Fruit fly (Drosophila melanogaster) whole organism, embryonic: ENCODE results near the gene CG11951.

Experiments
- Asciz ChIP-seq: fragments of 200-800 bp; sonication (Bioruptor generic); optimal IDR thresholded peaks from 2 replicates; lab custom pipeline; 2017; ENCODE audit warnings: missing biosample characterization, mild to moderate bottlenecking, missing genetic modification characterization, missing genetic modification reagents
- BEAF-32 ChIP-seq: fragments of 200-800 bp; sonication (Bioruptor generic); optimal IDR thresholded peaks from 3 replicates; lab custom pipeline; 2017; ENCODE audit warnings: missing biosample characterization, missing genetic modification characterization, mild to moderate bottlenecking, moderate library complexity, missing genetic modification reagents
- BtbVII ChIP-seq: fragments of 200-800 bp; sonication (Bioruptor generic); optimal IDR thresholded peaks from 3 replicates; lab custom pipeline; 2017; ENCODE audit warnings: missing biosample characterization, mild to moderate bottlenecking, missing genetic modification characterization
- CG10565 ChIP-seq: fragments of 200-800 bp; sonication (Bioruptor generic); optimal IDR thresholded peaks from 3 replicates; lab custom pipeline; 2016; ENCODE audit warnings: missing biosample characterization, mild to moderate bottlenecking, missing genetic modification characterization
- CG10979 ChIP-seq: fragments of 200-800 bp; sonication (Bioruptor generic); optimal IDR thresholded peaks from 2 replicates; lab custom pipeline; 2018; ENCODE audit warnings: missing biosample characterization, mild to moderate bottlenecking, missing genetic modification characterization, moderate library complexity
- CG13123 ChIP-seq: fragments of 200-800 bp; sonication (Bioruptor generic); optimal IDR thresholded peaks from 2 replicates; lab custom pipeline; 2016; ENCODE audit warnings: missing biosample characterization, missing genetic modification characterization
- CG14014 ChIP-seq: fragments of 200-800 bp; sonication (Bioruptor generic); IDR thresholded peaks from 2 replicates; pipeline ENCODE4 v1.3.6; 2022; ENCODE audit warnings: missing biosample characterization, missing genetic modification characterization
- CG14860 ChIP-seq: fragments of 200-800 bp; sonication (Bioruptor generic); IDR thresholded peaks from 3 replicates; pipeline ENCODE4 v1.3.6; 2022; ENCODE audit warnings: missing biosample characterization, missing genetic modification characterization; ENCODE audit not compliant: partially characterized antibody
- CG15696 ChIP-seq: fragments of 200-800 bp; sonication (Bioruptor generic); optimal IDR thresholded peaks from 2 replicates; lab custom pipeline; 2019; ENCODE audit warnings: missing biosample characterization, mild to moderate bottlenecking, missing genetic modification characterization, moderate library complexity
- CG16815 ChIP-seq: fragments of 200-800 bp; sonication (Bioruptor generic); optimal IDR thresholded peaks from 3 replicates; lab custom pipeline; 2017; ENCODE audit warnings: missing biosample characterization, mild to moderate bottlenecking, missing genetic modification characterization
- CG17186 ChIP-seq: fragments of 200-800 bp; sonication (Bioruptor generic); optimal IDR thresholded peaks from 3 replicates; lab custom pipeline; 2017; ENCODE audit warnings: missing biosample characterization, missing genetic modification reagents, missing genetic modification characterization
- CG18619 ChIP-seq: fragments of 200-800 bp; sonication (Bioruptor generic); optimal IDR thresholded peaks from 3 replicates; lab custom pipeline; 2017; ENCODE audit warnings: missing biosample characterization, mild to moderate bottlenecking, missing genetic modification characterization
- CG2889 ChIP-seq: fragments of 200-800 bp; sonication (Bioruptor generic); IDR thresholded peaks from 3 replicates; pipeline ENCODE4 v1.3.6; 2022; ENCODE audit warnings: missing biosample characterization, missing genetic modification characterization
- CG32532 ChIP-seq: fragments of 200-800 bp; sonication (Bioruptor generic); IDR thresholded peaks from 2 replicates; pipeline ENCODE4 v1.3.6; 2022; ENCODE audit warnings: missing biosample characterization, missing genetic modification characterization
- CG6854 ChIP-seq: fragments of 200-800 bp; sonication (Bioruptor generic); optimal IDR thresholded peaks from 3 replicates; lab custom pipeline; 2017; ENCODE audit warnings: missing biosample characterization, mild to moderate bottlenecking, missing genetic modification characterization
- CG8089 ChIP-seq: fragments of 200-800 bp; sonication (Bioruptor generic); optimal IDR thresholded peaks from 3 replicates; lab custom pipeline; 2016; ENCODE audit warnings: missing biosample characterization, missing genetic modification characterization
- CG8290 ChIP-seq, 3 experiments: fragments of 200-800 bp; sonication (Bioruptor generic); optimal IDR thresholded peaks; 2 replicates each; lab custom pipeline; 2016 to 2019; ENCODE audit warnings: missing biosample characterization in 3 of 3, missing genetic modification characterization in 3 of 3, mild to moderate bottlenecking in 2 of 3, moderate library complexity in 1 of 3
- CoRest ChIP-seq: fragments of 200-800 bp; sonication (Bioruptor generic); optimal IDR thresholded peaks from 3 replicates; lab custom pipeline; 2018; ENCODE audit warnings: missing biosample characterization, mild to moderate bottlenecking, missing genetic modification characterization, moderate library complexity
- CrebB ChIP-seq: fragments of 200-800 bp; sonication (Bioruptor generic); optimal IDR thresholded peaks from 3 replicates; lab custom pipeline; 2018; ENCODE audit warnings: missing biosample characterization, mild to moderate bottlenecking, missing genetic modification characterization
- Dek ChIP-seq: fragments of 200-800 bp; sonication (Bioruptor generic); optimal IDR thresholded peaks from 3 replicates; lab custom pipeline; 2019; ENCODE audit warnings: missing biosample characterization, mild to moderate bottlenecking, missing genetic modification characterization, moderate library complexity
- Dref ChIP-seq: fragments of 200-800 bp; sonication (Bioruptor generic); IDR thresholded peaks from 2 replicates; pipeline ENCODE4 v1.3.6; 2022; ENCODE audit warnings: missing biosample characterization, missing genetic modification characterization
- Eip74EF ChIP-seq, 2 experiments: fragments of 200-800 bp in 1 of 2; fragments of >200 bp in 1 of 2; sonication (Bioruptor generic) in 1 of 2; optimal IDR thresholded peaks; 2 replicates each; lab custom pipeline; 2017 to 2019; ENCODE audit warnings: missing biosample characterization in 2 of 2, missing genetic modification characterization in 2 of 2, mild to moderate bottlenecking in 1 of 2, moderate library complexity in 1 of 2
- GATAe ChIP-seq: fragments of 200-800 bp; sonication (Bioruptor generic); conservative IDR thresholded peaks from 2 replicates; pipeline ENCODE4 v1.3.6; 2022; ENCODE audit warnings: missing biosample characterization, missing genetic modification characterization
- HLHmδ ChIP-seq: fragments of 200-800 bp; sonication (Bioruptor generic); optimal IDR thresholded peaks from 2 replicates; lab custom pipeline; 2018; ENCODE audit warnings: missing biosample characterization, mild to moderate bottlenecking, missing genetic modification characterization, moderate library complexity
- Jarid2 ChIP-seq: fragments of 200-800 bp; sonication (Bioruptor generic); optimal IDR thresholded peaks from 3 replicates; lab custom pipeline; 2017; ENCODE audit warnings: mild to moderate bottlenecking, missing biosample characterization, missing genetic modification reagents, missing genetic modification characterization
- Kr ChIP-seq: fragments of 200-800 bp; sonication (Bioruptor generic); optimal IDR thresholded peaks from 2 replicates; lab custom pipeline; 2017; ENCODE audit warnings: missing biosample characterization, mild to moderate bottlenecking, missing genetic modification characterization
- Lpt ChIP-seq: fragments of >200 bp; optimal IDR thresholded peaks from 2 replicates; lab custom pipeline; 2018; ENCODE audit warnings: missing biosample characterization, missing genetic modification characterization
- Mes4 ChIP-seq: fragments of 200-800 bp; sonication (Bioruptor generic); optimal IDR thresholded peaks from 2 replicates; lab custom pipeline; 2016; ENCODE audit warnings: missing biosample characterization, missing genetic modification characterization
- Ptx1 ChIP-seq: fragments of 200-800 bp; sonication (Bioruptor generic); IDR thresholded peaks from 2 replicates; pipeline ENCODE4 v1.3.6; 2022; ENCODE audit warnings: missing biosample characterization, missing genetic modification characterization
- Side ChIP-seq: fragments of 200-800 bp; sonication (Bioruptor generic); optimal IDR thresholded peaks from 2 replicates; lab custom pipeline; 2016; ENCODE audit warnings: missing biosample characterization, missing genetic modification characterization
- Sox102F ChIP-seq: fragments of 200-800 bp; sonication (Bioruptor generic); optimal IDR thresholded peaks from 2 replicates; lab custom pipeline; 2018; ENCODE audit warnings: missing biosample characterization, mild to moderate bottlenecking, missing genetic modification characterization, moderate library complexity
- Sry-β ChIP-seq: fragments of 200-800 bp; sonication (Bioruptor generic); optimal IDR thresholded peaks from 2 replicates; lab custom pipeline; 2018; ENCODE audit warnings: missing biosample characterization, mild to moderate bottlenecking, missing genetic modification characterization, moderate library complexity
- YL-1 ChIP-seq: fragments of 200-800 bp; sonication (Bioruptor generic); optimal IDR thresholded peaks from 3 replicates; lab custom pipeline; 2017; ENCODE audit warnings: missing biosample characterization, mild to moderate bottlenecking, missing genetic modification characterization
- ara ChIP-seq: fragments of 200-800 bp; sonication (Bioruptor generic); IDR thresholded peaks from 2 replicates; pipeline ENCODE4 v1.3.6; 2022; ENCODE audit warnings: missing biosample characterization, missing genetic modification characterization
- caup ChIP-seq: fragments of 200-800 bp; sonication (Bioruptor generic); optimal IDR thresholded peaks from 3 replicates; lab custom pipeline; 2017; ENCODE audit warnings: missing biosample characterization, mild to moderate bottlenecking, missing genetic modification characterization, moderate library complexity; ENCODE audit not compliant: severe bottlenecking
- chm ChIP-seq: fragments of 200-800 bp; sonication (Bioruptor generic); IDR thresholded peaks from 2 replicates; pipeline ENCODE4 v1.3.6; 2022; ENCODE audit warnings: missing biosample characterization, missing genetic modification characterization
- da ChIP-seq: fragments of 200-800 bp; sonication (Bioruptor generic); optimal IDR thresholded peaks from 2 replicates; lab custom pipeline; 2016; ENCODE audit warnings: missing biosample characterization, missing genetic modification characterization
- en ChIP-seq: fragments of 200-800 bp; sonication (Bioruptor generic); optimal IDR thresholded peaks from 2 replicates; lab custom pipeline; 2016; ENCODE audit warnings: missing biosample characterization, missing genetic modification characterization
- insv ChIP-seq, 2 experiments: fragments of 200-800 bp; sonication (Bioruptor generic); optimal IDR thresholded peaks; 3 replicates each; lab custom pipeline; 2016 to 2018; ENCODE audit warnings: missing biosample characterization in 2 of 2, missing genetic modification characterization in 2 of 2
- nmo ChIP-seq: fragments of 200-800 bp; sonication (Bioruptor generic); optimal IDR thresholded peaks from 2 replicates; lab custom pipeline; 2018; ENCODE audit warnings: missing biosample characterization, mild to moderate bottlenecking, missing genetic modification characterization, moderate library complexity
- nom ChIP-seq: fragments of 200-800 bp; sonication (Bioruptor generic); optimal IDR thresholded peaks from 2 replicates; lab custom pipeline; 2017; ENCODE audit warnings: missing biosample characterization, missing genetic modification characterization, mild to moderate bottlenecking, moderate library complexity, missing genetic modification reagents
- odd ChIP-seq: fragments of 200-800 bp; sonication (Bioruptor generic); optimal IDR thresholded peaks from 2 replicates; lab custom pipeline; 2017; ENCODE audit warnings: missing biosample characterization, mild to moderate bottlenecking, missing genetic modification characterization
- phol ChIP-seq: fragments of 200-800 bp; sonication (Bioruptor generic); optimal IDR thresholded peaks from 3 replicates; lab custom pipeline; 2018; ENCODE audit warnings: missing biosample characterization, mild to moderate bottlenecking, missing genetic modification characterization, moderate library complexity
- prd ChIP-seq, 3 experiments: fragments of >200 bp in 2 of 3; fragments of 200-800 bp in 1 of 3; sonication (Bioruptor generic) in 1 of 3; optimal IDR thresholded peaks in 2 of 3; IDR thresholded peaks in 1 of 3; 2 replicates in 2 of 3; 3 replicates in 1 of 3; pipeline versions ENCODE4 v1.3.6 to Lab custom; 2017 to 2022; ENCODE audit warnings: missing biosample characterization in 1 of 3, missing genetic modification characterization in 1 of 3
- pros ChIP-seq: fragments of 200-800 bp; sonication (Bioruptor generic); optimal IDR thresholded peaks from 3 replicates; lab custom pipeline; 2019; ENCODE audit warnings: missing biosample characterization, mild to moderate bottlenecking, missing genetic modification characterization, moderate library complexity
- sens-2 ChIP-seq: fragments of 200-800 bp; sonication (Bioruptor generic); IDR thresholded peaks from 2 replicates; pipeline ENCODE4 v1.3.6; 2022; ENCODE audit warnings: missing biosample characterization, missing genetic modification characterization
- seq ChIP-seq: fragments of 200-800 bp; sonication (Bioruptor generic); IDR thresholded peaks from 2 replicates; pipeline ENCODE4 v1.3.6; 2022; ENCODE audit warnings: missing biosample characterization, missing genetic modification characterization
- sim ChIP-seq: fragments of 200-800 bp; sonication (Bioruptor generic); IDR thresholded peaks from 2 replicates; pipeline ENCODE4 v1.3.6; 2022; ENCODE audit warnings: missing biosample characterization, missing genetic modification characterization
- tap ChIP-seq: fragments of 200-800 bp; optimal IDR thresholded peaks from 3 replicates; lab custom pipeline; 2019; ENCODE audit warnings: missing biosample characterization, mild to moderate bottlenecking, missing genetic modification characterization, moderate library complexity
- vvl ChIP-seq: fragments of 200-800 bp; sonication (Bioruptor generic); IDR thresholded peaks from 2 replicates; pipeline ENCODE4 v1.3.6; 2022; ENCODE audit warnings: missing biosample characterization, missing genetic modification characterization

Gene CG11951

DNA sequence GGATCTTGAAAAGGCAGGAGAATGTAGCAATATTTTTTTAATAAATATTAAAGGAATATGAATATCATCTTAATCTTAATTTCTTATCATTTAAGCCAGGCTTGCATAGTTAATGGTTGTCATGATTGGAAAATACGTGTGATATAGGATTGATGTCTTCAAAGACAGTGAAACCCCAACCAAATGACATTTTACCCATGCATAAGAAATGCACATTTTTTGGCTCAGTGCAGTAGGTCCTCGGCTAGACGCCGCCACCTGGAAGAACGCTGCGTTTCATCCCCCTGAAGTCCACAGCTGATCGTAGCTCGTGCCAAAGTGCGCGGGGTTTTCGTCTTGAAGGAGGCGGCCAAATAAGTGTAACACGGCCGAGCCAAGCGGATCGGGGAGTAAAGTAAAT is 28.1 kb upstream of the CG11951 start (continued):
- TF ChIP-seq CG17186 (GFP tag; lab: Kevin White, UChicago) (no peak), Side (GFP tag; lab: Kevin White, UChicago) (no peak), seq (GFP tag; lab: Robert Waterston, UW) (no peak), phol (tag; lab: Kevin White, UChicago) (peak; percentile 29), da (GFP tag; lab: Kevin White, UChicago) (no peak), Sox102F (no peak), CG14860 (no peak), nmo (GFP tag; lab: Kevin White, UChicago) (peak; percentile 12), CG10979 (tag; lab: Kevin White, UChicago) (peak; percentile 56), sim (GFP tag; lab: Robert Waterston, UW) (no peak), prd (optimal IDR thresholded peaks at IDR 0.05; lab: Kevin White, UChicago) (no peak), prd (GFP tag; IDR thresholded peaks at IDR 0.05; lab: Robert Waterston, UW) (peak; percentile 60; the same call in 2 of the 3 replicates), BEAF-32 (GFP tag; lab: Kevin White, UChicago) (no peak), CG18619 (GFP tag; lab: Kevin White, UChicago) (no peak), caup (no peak), pros (GFP tag; lab: Kevin White, UChicago) (peak; percentile 79), CG15696 (peak; percentile 71), Lpt (GFP tag; lab: Kevin White, UChicago) (no peak), CG14014 (no peak), sens-2 (GFP tag; lab: Robert Waterston, UW) (no peak), Jarid2 (GFP tag; lab: Kevin White, UChicago) (no peak), Sry-β (GFP tag; lab: Kevin White, UChicago) (no peak), CG13123 (GFP tag; lab: Kevin White, UChicago) (no peak), ara (GFP tag; lab: Robert Waterston, UW) (no peak)
- TF ChIP-seq, all 482 proteins: peak for 27

DNA sequence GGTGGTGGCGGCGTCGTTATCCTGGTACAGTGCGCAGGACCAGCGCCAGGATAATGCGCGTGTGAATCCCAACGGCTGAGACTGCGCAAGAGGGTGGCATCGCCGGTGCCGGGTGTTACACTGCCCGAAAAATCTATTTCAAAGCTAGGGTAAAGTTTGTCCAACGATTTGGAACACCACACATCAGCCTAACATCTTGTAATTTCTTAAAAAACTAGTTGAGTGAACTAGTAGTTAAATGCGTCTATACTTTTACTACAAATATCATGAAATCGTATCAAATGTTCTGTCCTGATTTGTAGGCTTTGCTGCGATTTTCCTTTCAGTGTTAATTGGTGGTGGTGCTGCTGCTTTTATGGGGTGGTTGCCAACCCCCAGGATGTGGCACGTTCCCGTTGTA is 26.6 kb upstream of the CG11951 start:
- TF ChIP-seq nom (GFP tag; lab: Kevin White, UChicago) (no peak), chm (GFP tag; lab: Robert Waterston, UW) (no peak), CG16815 (peak; percentile 47), BtbVII (GFP tag; lab: Kevin White, UChicago) (no peak), CG13123 (GFP tag; lab: Kevin White, UChicago) (no peak), GATAe (GFP tag; lab: Robert Waterston, UW) (no peak), en (GFP tag; lab: Kevin White, UChicago) (no peak), tap (peak; percentile 23), CG6854 (GFP tag; lab: Kevin White, UChicago) (no peak), Mes4 (peak; percentile 12), HLHmδ (GFP tag; lab: Kevin White, UChicago) (no peak), CG10565 (no peak), CG8089 (GFP tag; lab: Kevin White, UChicago) (no peak), CrebB (tag; lab: Kevin White, UChicago) (no peak), Kr (GFP tag; lab: Kevin White, UChicago) (no peak), CG2889 (GFP tag; lab: Robert Waterston, UW) (no peak), Asciz (GFP tag; lab: Kevin White, UChicago) (peak; percentile 18), CoRest (tag; lab: Kevin White, UChicago) (peak; percentile 56), vvl (GFP tag; lab: Robert Waterston, UW) (no peak; the same call in 1 of the 2 replicates), CG32532 (GFP tag; lab: Robert Waterston, UW) (no peak), Dref (GFP tag; lab: Robert Waterston, UW) (no peak), CG8290 (GFP tag; optimal IDR thresholded peaks at IDR 0.05; lab: Kevin White, UChicago) (peak; percentile 9), CG8290 (tag; optimal IDR thresholded peaks at IDR 0.05; lab: Kevin White, UChicago) (no peak), Ptx1 (GFP tag; lab: Robert Waterston, UW) (no peak), insv (GFP tag; optimal IDR thresholded peaks at IDR 0.05; lab: Kevin White, UChicago) (no peak), Dek (tag; lab: Kevin White, UChicago) (no peak), Eip74EF (GFP tag; optimal IDR thresholded peaks at IDR 0.05; lab: Kevin White, UChicago) (no peak), YL-1 (no peak), odd (GFP tag; lab: Kevin White, UChicago) (no peak)
